Fruit fly (Drosophila melanogaster): Measurements from ENCODE around the gene AdamTS-B.

AdamTS-B gene

DNA sequence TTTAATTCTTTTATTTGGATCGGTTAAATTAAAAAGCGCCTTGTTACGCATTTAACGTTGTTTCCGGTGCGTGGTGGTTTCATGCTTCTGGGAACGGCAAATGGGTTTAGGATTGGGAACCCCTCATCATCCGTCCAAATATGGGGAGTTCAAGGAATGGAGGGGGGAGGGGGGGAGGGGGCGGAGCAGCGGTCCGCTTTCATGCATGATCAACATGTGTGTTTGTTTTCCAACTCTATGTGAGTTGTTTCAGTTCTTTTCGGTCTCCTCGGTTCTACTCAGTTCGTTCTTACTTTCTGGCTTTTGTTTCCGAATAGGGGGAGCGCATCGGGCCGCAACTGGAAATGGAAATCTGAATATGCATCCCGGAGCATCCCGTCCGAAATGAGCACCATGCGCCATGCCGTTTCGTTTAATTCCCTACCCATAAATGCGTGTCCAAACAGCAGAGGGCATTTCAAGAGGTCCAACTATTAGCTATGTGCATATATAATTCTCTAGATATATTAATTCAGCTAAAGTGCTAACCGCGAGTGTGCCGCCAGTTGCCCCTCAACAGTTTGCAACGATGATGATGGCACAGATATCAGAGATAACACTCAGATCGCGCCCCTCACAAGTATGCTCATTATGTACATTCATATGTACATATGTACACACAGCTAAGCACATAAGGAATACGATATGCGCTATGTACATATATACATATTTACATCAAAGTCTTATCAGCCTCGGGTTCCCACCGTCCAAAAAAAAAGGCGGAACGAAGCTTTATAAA is 20.8 kb upstream of the AdamTS-B start (continued):
- TF ChIP-seq D (optimal IDR thresholded peaks at IDR 0.05) (no peak), D (GFP tag; optimal IDR thresholded peaks at IDR 0.05) (peak; percentile 94), stwl (tag; optimal IDR thresholded peaks at IDR 0.05) (peak; percentile 49), Sox100B (GFP tag; optimal IDR thresholded peaks at IDR 0.05) (peak; percentile 95), CG6765 (GFP tag; optimal IDR thresholded peaks at IDR 0.05) (peak; percentile 91), phol (tag; optimal IDR thresholded peaks at IDR 0.05) (peak; percentile 30), her (GFP tag; optimal IDR thresholded peaks at IDR 0.05) (peak; percentile 83), CG8388 (GFP tag; optimal IDR thresholded peaks at IDR 0.05) (peak; percentile 76), CG8089 (GFP tag; optimal IDR thresholded peaks at IDR 0.05) (peak; percentile 94), Asciz (GFP tag; optimal IDR thresholded peaks at IDR 0.05) (peak; percentile 99), CG15011 (GFP tag; optimal IDR thresholded peaks at IDR 0.05) (peak; percentile 95), org-1 (GFP tag; optimal IDR thresholded peaks at IDR 0.05) (peak; percentile 92), ro (GFP tag; IDR thresholded peaks at IDR 0.05) (no peak), ash1 (GFP tag; optimal IDR thresholded peaks at IDR 0.05) (peak; percentile 91), gt (GFP tag; IDR thresholded peaks at IDR 0.05) (peak; percentile 71), trem (tag; optimal IDR thresholded peaks at IDR 0.05) (peak; percentile 49), CG2712 (tag; optimal IDR thresholded peaks at IDR 0.05) (peak; percentile 80), CG4424 (GFP tag; optimal IDR thresholded peaks at IDR 0.05) (peak; percentile 87), bbx (GFP tag; IDR thresholded peaks at IDR 0.05; ENCODE audit: partially characterized antibody) (no peak), dan (GFP tag; IDR thresholded peaks at IDR 0.05) (no peak), CG9876 (GFP tag; optimal IDR thresholded peaks at IDR 0.05) (peak; percentile 57), CG18262 (tag; optimal IDR thresholded peaks at IDR 0.05) (peak; percentile 82), CG6813 (GFP tag; optimal IDR thresholded peaks at IDR 0.05) (peak; percentile 99), Doc3 (GFP tag; IDR thresholded peaks at IDR 0.05; ENCODE audit: partially characterized antibody) (no peak), Drgx (GFP tag; IDR thresholded peaks at IDR 0.05) (no peak; the same call in 1 of the 2 replicates), HHEX (GFP tag; optimal IDR thresholded peaks at IDR 0.05) (peak; percentile 96), chinmo (GFP tag; IDR thresholded peaks at IDR 0.05; ENCODE audit: partially characterized antibody) (no peak), CkIIα-i1 (GFP tag; IDR thresholded peaks at IDR 0.05) (peak; percentile 59; the same call in 1 of the 2 replicates), CG6854 (GFP tag; optimal IDR thresholded peaks at IDR 0.05) (peak; percentile 93), Hsf (GFP tag; optimal IDR thresholded peaks at IDR 0.05) (peak; percentile 78), Dbx (GFP tag; IDR thresholded peaks at IDR 0.05) (peak; percentile 87), Vsx1 (GFP tag; optimal IDR thresholded peaks at IDR 0.05) (peak; percentile 97), Abd-B (GFP tag; optimal IDR thresholded peaks at IDR 0.05) (peak; percentile 38), CG7357 (GFP tag; IDR thresholded peaks at IDR 0.05) (peak; percentile 48; the same call in 1 of the 3 replicates), CG12219 (GFP tag; optimal IDR thresholded peaks at IDR 0.05) (peak; percentile 90), CG9727 (GFP tag; optimal IDR thresholded peaks at IDR 0.05) (peak; percentile 94), CG9817 (tag; optimal IDR thresholded peaks at IDR 0.05) (peak; percentile 90), CG10147 (GFP tag; optimal IDR thresholded peaks at IDR 0.05) (peak; percentile 82), Awh (GFP tag; IDR thresholded peaks at IDR 0.05) (peak; percentile 97), sima (GFP tag; optimal IDR thresholded peaks at IDR 0.05) (peak; percentile 83), tin (GFP tag; optimal IDR thresholded peaks at IDR 0.05) (peak; percentile 83), CG12744 (GFP tag; optimal IDR thresholded peaks at IDR 0.05) (peak; percentile 85), Poxn (GFP tag; IDR thresholded peaks at IDR 0.05) (no peak; the same call in 1 of the 2 replicates), jumu (GFP tag; optimal IDR thresholded peaks at IDR 0.05) (peak; percentile 77), Spps (tag; optimal IDR thresholded peaks at IDR 0.05) (peak; percentile 87), Mrtf (GFP tag; IDR thresholded peaks at IDR 0.05) (peak; percentile 72; the same call in 2 of the 3 replicates), CG12659 (GFP tag; optimal IDR thresholded peaks at IDR 0.05) (peak; percentile 95), NfI (GFP tag; optimal IDR thresholded peaks at IDR 0.05) (peak; percentile 82), CG14965 (GFP tag; optimal IDR thresholded peaks at IDR 0.05; ENCODE audit: borderline replicate concordance) (peak; percentile 73)
